Fruit fly (Drosophila melanogaster): ENCODE results near the gene Ccdc85.

Ccdc85 gene

dm6 chr2L:3057951-3058771 is 59.1 kb downstream of the Ccdc85 start (continued):
- TF ChIP-seq PHDP (tag; optimal IDR thresholded peaks at IDR 0.05) = no peak
- no peak for TF ChIP-seq CG17802 (tag; optimal IDR thresholded peaks at IDR 0.05)
- TF ChIP-seq Hsf (GFP tag; optimal IDR thresholded peaks at IDR 0.05) = no peak
- TF ChIP-seq phol (tag; optimal IDR thresholded peaks at IDR 0.05) = no peak
- TF ChIP-seq cg (GFP tag; optimal IDR thresholded peaks at IDR 0.05) = peak; percentile 41
- TF ChIP-seq kni (GFP tag; optimal IDR thresholded peaks at IDR 0.05) = peak; percentile 58
- TF ChIP-seq CG7372 (GFP tag; IDR thresholded peaks at IDR 0.05) = no peak
- peak; percentile 97 for TF ChIP-seq exex (tag; optimal IDR thresholded peaks at IDR 0.05)
- no peak for TF ChIP-seq CG14667 (GFP tag; IDR thresholded peaks at IDR 0.05)
- TF ChIP-seq CG10267 (tag; optimal IDR thresholded peaks at IDR 0.05) = no peak
- 0 out of 3 replicates have a peak, but pooled peaks have one; percentile 19 for TF ChIP-seq vnd (GFP tag; IDR thresholded peaks at IDR 0.05; ENCODE audit: partially characterized antibody)
- peak in 1 of 2 experiments; percentile 13 for TF ChIP-seq chif (GFP tag; optimal IDR thresholded peaks at IDR 0.05)
- TF ChIP-seq NK7.1 (GFP tag; optimal IDR thresholded peaks at IDR 0.05) = no peak
- no peak for TF ChIP-seq Atf-2 (GFP tag; optimal IDR thresholded peaks at IDR 0.05)
- no peak for TF ChIP-seq CG1024 (GFP tag; IDR thresholded peaks at IDR 0.05)
- TF ChIP-seq CG6765 (GFP tag; optimal IDR thresholded peaks at IDR 0.05) = no peak
- peak; percentile 94 for TF ChIP-seq mirr (GFP tag; optimal IDR thresholded peaks at IDR 0.05)
- TF ChIP-seq lab (GFP tag; optimal IDR thresholded peaks at IDR 0.05) = peak; percentile 76
- TF ChIP-seq sug (tag; optimal IDR thresholded peaks at IDR 0.05) = peak; percentile 93
- peak; percentile 15 for TF ChIP-seq CG5180 (GFP tag; optimal IDR thresholded peaks at IDR 0.05)
- TF ChIP-seq slbo (GFP tag; IDR thresholded peaks at IDR 0.05) = no peak
- no peak for TF ChIP-seq hb (GFP tag; IDR thresholded peaks at IDR 0.05; ENCODE audit: partially characterized antibody)
- no peak for TF ChIP-seq D (optimal IDR thresholded peaks at IDR 0.05)
- TF ChIP-seq D (GFP tag; optimal IDR thresholded peaks at IDR 0.05) = peak; percentile 0
- peak; percentile 2 for TF ChIP-seq org-1 (GFP tag; optimal IDR thresholded peaks at IDR 0.05)
- TF ChIP-seq BEAF-32 (GFP tag; optimal IDR thresholded peaks at IDR 0.05) = no peak
- TF ChIP-seq slou (GFP tag; optimal IDR thresholded peaks at IDR 0.05) = no peak
- peak; percentile 25; the same call in 1 of the 2 replicates for TF ChIP-seq Adf1 (GFP tag; IDR thresholded peaks at IDR 0.05)
- no peak for TF ChIP-seq ara (GFP tag; IDR thresholded peaks at IDR 0.05)
- no peak for TF ChIP-seq tgo (GFP tag; IDR thresholded peaks at IDR 0.05)
- TF ChIP-seq cas (GFP tag; IDR thresholded peaks at IDR 0.05) = no peak
- peak; percentile 58 for TF ChIP-seq Med (GFP tag)
- no peak for TF ChIP-seq HLHmδ (GFP tag; optimal IDR thresholded peaks at IDR 0.05)
- peak; percentile 90 for TF ChIP-seq cwo (GFP tag; optimal IDR thresholded peaks at IDR 0.05)
- peak; percentile 78 for TF ChIP-seq ftz-f1 (GFP tag; optimal IDR thresholded peaks at IDR 0.05)
- peak; percentile 27 for TF ChIP-seq wek (GFP tag; optimal IDR thresholded peaks at IDR 0.05)

- peak; percentile 45 for TF ChIP-seq fu2 (GFP tag; optimal IDR thresholded peaks at IDR 0.05)
- TF ChIP-seq Dll (GFP tag; IDR thresholded peaks at IDR 0.05; ENCODE audit: partially characterized antibody) = no peak
- no peak for TF ChIP-seq prd (optimal IDR thresholded peaks at IDR 0.05)
- peak; percentile 45; the same call in 2 of the 3 replicates for TF ChIP-seq prd (GFP tag; IDR thresholded peaks at IDR 0.05)
- TF ChIP-seq mam (GFP tag; optimal IDR thresholded peaks at IDR 0.05) = peak; percentile 52
- TF ChIP-seq CG10366 (GFP tag; IDR thresholded peaks at IDR 0.05) = peak; percentile 37
- peak; percentile 58 for TF ChIP-seq CG7786 (GFP tag; optimal IDR thresholded peaks at IDR 0.05)
- no peak for TF ChIP-seq CG12942 (GFP tag; optimal IDR thresholded peaks at IDR 0.05)
- peak; percentile 86 for TF ChIP-seq ewg (GFP tag; optimal IDR thresholded peaks at IDR 0.05)
- 0 out of 2 replicates have a peak, but pooled peaks have one; percentile 9 for TF ChIP-seq ara (GFP tag; IDR thresholded peaks at IDR 0.05)
- 0 out of 2 replicates have a peak, but pooled peaks have one; percentile 22 for TF ChIP-seq CG6272 (GFP tag; IDR thresholded peaks at IDR 0.05)
- peak in 1 of 2 experiments; percentile 13 for TF ChIP-seq bsh (GFP tag; optimal IDR thresholded peaks at IDR 0.05)
- 0 out of 3 replicates have a peak, but pooled peaks have one; percentile 23 for TF ChIP-seq ci (GFP tag; IDR thresholded peaks at IDR 0.05)
- TF ChIP-seq CG8478 (optimal IDR thresholded peaks at IDR 0.05) = no peak
Measured at dm6 chr2L:3058772-3059623, 59.9 kb downstream of the Ccdc85 start.

Measured in whole organism, embryonic.